Worm (Caenorhabditis elegans): ENCODE data around the gene C18A3.7.

Gene C18A3.7

DNA sequence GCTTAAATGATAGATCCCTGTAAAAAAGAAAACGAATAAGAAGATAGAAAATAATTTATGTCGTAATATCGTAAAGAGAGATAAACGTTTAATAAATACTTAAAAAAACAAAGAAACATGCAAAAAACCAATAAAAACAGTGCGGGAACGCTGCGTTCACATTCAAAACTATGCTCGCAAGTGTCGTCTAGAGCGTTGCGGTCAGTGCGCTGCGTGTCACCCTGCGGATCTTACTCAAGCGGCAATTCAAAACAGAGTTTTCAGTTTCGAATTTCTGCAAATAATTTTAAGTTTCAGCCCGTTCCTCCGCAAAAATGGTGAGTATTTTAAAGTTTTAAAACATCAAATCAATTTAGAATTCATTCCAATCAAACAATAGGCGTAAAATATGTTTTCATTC lies 15.4 kb downstream of the C18A3.7 start, which contains the start of the genes tiar-1 and lelo-4 (continued):
- no peak for TF ChIP-seq ceh-79 (tag; optimal IDR thresholded peaks at IDR 0.05)
- peak; percentile 4 for TF ChIP-seq snpc-4 (GFP tag; optimal IDR thresholded peaks at IDR 0.05)
- TF ChIP-seq snpc-4 (tag; optimal IDR thresholded peaks at IDR 0.05) = peak in 3 of 4 experiments; percentile 27 to 63 (median 62)
- TF ChIP-seq B0019.2 (GFP tag; conservative IDR thresholded peaks at IDR 0.05) = no peak
- peak; percentile 78 for TF ChIP-seq ceh-27 (GFP tag; optimal IDR thresholded peaks at IDR 0.05)
- TF ChIP-seq F10E7.11 (tag; optimal IDR thresholded peaks at IDR 0.05) = no peak
- peak; percentile 29 for TF ChIP-seq ZK185.1 (tag; optimal IDR thresholded peaks at IDR 0.05; ENCODE audit: poor library complexity, severe bottlenecking)
- peak; percentile 73 for TF ChIP-seq dpl-1 (GFP tag; optimal IDR thresholded peaks at IDR 0.05)
- TF ChIP-seq mcd-1 (GFP tag; IDR thresholded peaks at IDR 0.05) = 0 out of 2 replicates have a peak, but pooled peaks have one; percentile 45
- TF ChIP-seq lin-54 (GFP tag; optimal IDR thresholded peaks at IDR 0.05) = peak; percentile 93
- peak in 1 of 2 experiments; percentile 10 for TF ChIP-seq let-607 (tag; optimal IDR thresholded peaks at IDR 0.05)
- no peak for TF ChIP-seq lag-1 (GFP tag; IDR thresholded peaks at IDR 0.05)
- no peak for TF ChIP-seq unc-130 (GFP tag; optimal IDR thresholded peaks at IDR 0.05)
- peak; percentile 27 for TF ChIP-seq nhr-80 (tag; optimal IDR thresholded peaks at IDR 0.05)
- no peak for TF ChIP-seq sptf-2 (GFP tag; optimal IDR thresholded peaks at IDR 0.05)
- TF ChIP-seq lir-1 (GFP tag; conservative IDR thresholded peaks at IDR 0.05) = no peak
- 0 out of 2 replicates have a peak, but pooled peaks have one; percentile 31 for TF ChIP-seq ekl-4 (GFP tag; IDR thresholded peaks at IDR 0.05)
- peak; percentile 52 for TF ChIP-seq snpc-1.3 (tag; optimal IDR thresholded peaks at IDR 0.05; ENCODE audit: insufficient read depth)
- no peak for TF ChIP-seq rpc-1 (optimal IDR thresholded peaks at IDR 0.05)
- TF ChIP-seq rpc-1 (tag; optimal IDR thresholded peaks at IDR 0.05) = no peak
- no peak for TF ChIP-seq B0035.1 (tag; optimal IDR thresholded peaks at IDR 0.05)
- TF ChIP-seq T26A5.8 (tag; optimal IDR thresholded peaks at IDR 0.05) = no peak
- no peak for TF ChIP-seq zfh-2 (GFP tag; conservative IDR thresholded peaks at IDR 0.05)
- peak; percentile 72 for TF ChIP-seq efl-1 (GFP tag; optimal IDR thresholded peaks at IDR 0.05)
- no peak for TF ChIP-seq akir-1 (GFP tag; optimal IDR thresholded peaks at IDR 0.05)
- TF ChIP-seq atf-7 (tag; optimal IDR thresholded peaks at IDR 0.05) = no peak
- TF ChIP-seq hrde-1 (tag; optimal IDR thresholded peaks at IDR 0.05; ENCODE audit: borderline replicate concordance) = no peak
- no peak for TF ChIP-seq fkh-3 (tag; optimal IDR thresholded peaks at IDR 0.05)
- no peak for TF ChIP-seq snpc-1.1 (tag; optimal IDR thresholded peaks at IDR 0.05; ENCODE audit: insufficient read depth)
- no peak for TF ChIP-seq aptf-3 (GFP tag; IDR thresholded peaks at IDR 0.05)
- TF ChIP-seq ztf-26 (tag; optimal IDR thresholded peaks at IDR 0.05) = no peak
- no peak for TF ChIP-seq egl-18 (GFP tag; IDR thresholded peaks at IDR 0.05)
- no peak for TF ChIP-seq nhr-179 (tag; optimal IDR thresholded peaks at IDR 0.05)
- TF ChIP-seq egrh-3 (GFP tag; IDR thresholded peaks at IDR 0.05) = no peak
- peak; percentile 43; the same call in 1 of the 2 replicates for TF ChIP-seq hmg-1.2 (GFP tag; IDR thresholded peaks at IDR 0.05)
- peak; percentile 44; the same call in 1 of the 2 replicates for TF ChIP-seq ceh-100 (GFP tag; IDR thresholded peaks at IDR 0.05)
- TF ChIP-seq xnd-1 (tag; optimal IDR thresholded peaks at IDR 0.05) = no peak
- peak; percentile 48 for TF ChIP-seq lsy-27 (tag; optimal IDR thresholded peaks at IDR 0.05; ENCODE audit: borderline replicate concordance, insufficient read depth)
- TF ChIP-seq lin-26 (GFP tag; IDR thresholded peaks at IDR 0.05) = no peak
- TF ChIP-seq cebp-1 (GFP tag; IDR thresholded peaks at IDR 0.05) = no peak
- peak; percentile 42 for TF ChIP-seq cebp-1 (tag; optimal IDR thresholded peaks at IDR 0.05)
- peak; percentile 99 for TF ChIP-seq madf-3 (GFP tag; IDR thresholded peaks at IDR 0.05)
- TF ChIP-seq K12H6.12 (tag; optimal IDR thresholded peaks at IDR 0.05) = peak; percentile 38
- TF ChIP-seq nfyb-1 (GFP tag; IDR thresholded peaks at IDR 0.05) = peak; percentile 61; the same call in 1 of the 2 replicates
- no peak for TF ChIP-seq repo-1 (tag; optimal IDR thresholded peaks at IDR 0.05)
- TF ChIP-seq Y56A3A.18 (GFP tag; IDR thresholded peaks at IDR 0.05) = no peak
- TF ChIP-seq mxl-1 (tag; optimal IDR thresholded peaks at IDR 0.05) = no peak
- peak; percentile 14 for TF ChIP-seq lsl-1 (GFP tag; optimal IDR thresholded peaks at IDR 0.05)
- TF ChIP-seq dox-1 (GFP tag; IDR thresholded peaks at IDR 0.05) = peak; percentile 47; the same call in 1 of the 2 replicates

Data from whole organism, young adult.